Fruit fly (Drosophila melanogaster) whole organism, pupa: ENCODE results near the gene yellow-e2.

Source experiments
- CG10348 ChIP-seq: fragments of 200-800 bp; sonication (Bioruptor generic); IDR thresholded peaks from 2 replicates; pipeline ENCODE4 v1.3.6; 2022; ENCODE audit warnings: missing biosample characterization, missing genetic modification characterization
- CG12605 ChIP-seq: fragments of 200-800 bp; sonication (Bioruptor generic); IDR thresholded peaks from 2 replicates; pipeline ENCODE4 v1.3.6; 2022; ENCODE audit warnings: missing biosample characterization, missing genetic modification characterization
- CG13204 ChIP-seq: fragments of 200-800 bp; sonication (Bioruptor generic); optimal IDR thresholded peaks from 2 replicates; lab custom pipeline; 2018; ENCODE audit warnings: missing biosample characterization, mild to moderate bottlenecking, missing genetic modification characterization, moderate library complexity
- CG14655 ChIP-seq: fragments of 200-800 bp; sonication (Bioruptor generic); optimal IDR thresholded peaks from 3 replicates; lab custom pipeline; 2017; ENCODE audit warnings: mild to moderate bottlenecking, missing biosample characterization, missing genetic modification reagents, missing genetic modification characterization
- CG15710 ChIP-seq: fragments of 200-800 bp; sonication (Bioruptor generic); optimal IDR thresholded peaks from 2 replicates; lab custom pipeline; 2018; ENCODE audit warnings: missing biosample characterization, mild to moderate bottlenecking, missing genetic modification characterization, moderate library complexity
- CG17806 ChIP-seq: fragments of 200-800 bp; sonication (Bioruptor generic); optimal IDR thresholded peaks from 2 replicates; lab custom pipeline; 2018; ENCODE audit warnings: missing biosample characterization, mild to moderate bottlenecking, missing genetic modification characterization, moderate library complexity
- CG32121 ChIP-seq: fragments of 200-800 bp; sonication (Bioruptor generic); IDR thresholded peaks from 2 replicates; pipeline ENCODE4 v1.3.6; 2022; ENCODE audit warnings: missing biosample characterization, missing genetic modification characterization
- CG34367 ChIP-seq: fragments of 200-800 bp; sonication (Bioruptor generic); optimal IDR thresholded peaks from 2 replicates; lab custom pipeline; 2018; ENCODE audit warnings: missing biosample characterization, mild to moderate bottlenecking, missing genetic modification characterization
- CG4496 ChIP-seq: fragments of 200-800 bp; sonication (Bioruptor generic); IDR thresholded peaks from 3 replicates; pipeline ENCODE4 v1.3.6; 2022; ENCODE audit warnings: missing biosample characterization, missing genetic modification characterization
- CG8159 ChIP-seq: fragments of 200-800 bp; sonication (Bioruptor generic); optimal IDR thresholded peaks from 3 replicates; lab custom pipeline; 2018; ENCODE audit warnings: missing biosample characterization, mild to moderate bottlenecking, missing genetic modification characterization, moderate library complexity
- CG8301 ChIP-seq: fragments of 200-800 bp; sonication (Bioruptor generic); optimal IDR thresholded peaks from 2 replicates; lab custom pipeline; 2018; ENCODE audit warnings: missing biosample characterization, mild to moderate bottlenecking, missing genetic modification characterization
- CG9948 ChIP-seq: fragments of 200-800 bp; sonication (Bioruptor generic); optimal IDR thresholded peaks from 2 replicates; lab custom pipeline; 2018; ENCODE audit warnings: missing biosample characterization, mild to moderate bottlenecking, missing genetic modification characterization, moderate library complexity
- D1 ChIP-seq: fragments of 200-800 bp; sonication (Bioruptor generic); optimal IDR thresholded peaks from 2 replicates; lab custom pipeline; 2018; ENCODE audit warnings: missing biosample characterization, mild to moderate bottlenecking, missing genetic modification characterization, moderate library complexity
- EcR ChIP-seq: fragments of 200-800 bp; sonication (Bioruptor generic); optimal IDR thresholded peaks from 3 replicates; lab custom pipeline; 2019; ENCODE audit warnings: missing biosample characterization, missing genetic modification characterization, mild to moderate bottlenecking, moderate library complexity, missing genetic modification reagents
- Ets98B ChIP-seq: fragments of 200-800 bp; sonication (Bioruptor generic); IDR thresholded peaks from 2 replicates; pipeline ENCODE4 v1.3.6; 2022; ENCODE audit warnings: missing biosample characterization, missing genetic modification characterization
- Pif1A ChIP-seq: fragments of 200-800 bp; sonication (Bioruptor generic); optimal IDR thresholded peaks from 3 replicates; lab custom pipeline; 2016; ENCODE audit warnings: missing biosample characterization, missing genetic modification characterization
- Pif1B ChIP-seq: fragments of 200-800 bp; sonication (Bioruptor generic); optimal IDR thresholded peaks from 3 replicates; lab custom pipeline; 2016; ENCODE audit warnings: missing biosample characterization, missing genetic modification characterization
- Snoo ChIP-seq: fragments of 200-800 bp; sonication (Bioruptor generic); optimal IDR thresholded peaks from 3 replicates; lab custom pipeline; 2017; ENCODE audit warnings: missing biosample characterization, mild to moderate bottlenecking, missing genetic modification characterization, inconsistent platforms
- fd96Ca ChIP-seq: fragments of 200-800 bp; sonication (Bioruptor generic); IDR thresholded peaks from 3 replicates; pipeline ENCODE4 v1.3.6; 2022; ENCODE audit warnings: missing biosample characterization, missing genetic modification characterization
- gl ChIP-seq: fragments of 200-800 bp; sonication (Bioruptor generic); optimal IDR thresholded peaks from 2 replicates; lab custom pipeline; 2018; ENCODE audit warnings: missing biosample characterization, mild to moderate bottlenecking, missing genetic modification characterization
- rn ChIP-seq: fragments of 200-800 bp; sonication (Bioruptor generic); IDR thresholded peaks from 2 replicates; pipeline ENCODE4 v1.3.6; 2022; ENCODE audit warnings: missing biosample characterization, missing genetic modification characterization

yellow-e2 gene

DNA sequence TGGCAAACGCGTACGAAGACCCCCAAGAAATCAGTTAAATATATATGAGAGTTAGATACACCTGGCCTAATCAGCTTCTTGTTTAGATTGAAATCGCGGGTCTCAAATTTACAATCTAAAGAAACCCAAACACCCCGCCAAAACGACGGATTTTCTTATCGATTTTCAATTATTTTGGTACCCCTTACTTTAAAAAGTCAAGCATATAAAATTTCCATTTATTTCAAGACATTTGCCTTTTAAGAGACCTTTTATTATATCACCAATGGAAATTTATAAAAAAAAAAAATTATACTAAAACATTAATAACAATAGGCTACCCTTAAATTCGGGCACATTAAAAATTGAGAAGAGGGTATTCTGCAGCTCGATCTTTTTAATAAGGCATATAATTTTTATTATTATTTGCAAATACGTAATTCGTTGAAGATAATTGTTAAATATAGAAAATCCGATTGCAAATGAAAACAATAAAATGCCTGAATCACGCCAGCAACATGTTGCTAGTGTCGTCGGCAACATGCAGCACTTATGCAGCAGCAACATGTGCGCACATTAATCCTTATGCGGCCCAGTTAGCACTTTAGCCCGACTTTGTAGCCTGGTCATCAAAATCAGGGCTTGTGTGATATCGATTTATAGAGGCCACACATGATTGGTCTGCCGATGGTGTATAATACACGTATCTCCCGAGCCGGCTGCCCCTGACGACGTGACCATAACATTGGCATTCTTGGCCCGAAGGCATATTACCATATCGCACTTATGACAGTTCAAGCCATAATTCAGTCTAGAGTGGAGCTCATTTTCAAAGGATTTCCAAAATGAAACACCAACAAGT is 34.7 kb downstream of the yellow-e2 start, which contains the start of the genes Lip3 and CG34309:
TSS of gene Lip3 (minus strand) at position 65 of the 841 bp plus-strand sequence.
TSS of gene CG34309 (plus strand) at position 791 of the 841 bp plus-strand sequence.
- TF ChIP-seq CG12605 (GFP tag; lab: Robert Waterston, UW) (no peak), rn (no peak), CG14655 (GFP tag; lab: Kevin White, UChicago) (no peak), fd96Ca (GFP tag; lab: Robert Waterston, UW) (no peak), EcR (GFP tag; lab: Kevin White, UChicago) (no peak), CG34367 (tag; lab: Kevin White, UChicago) (no peak), CG4496 (no peak), D1 (no peak), Ets98B (no peak), gl (tag; lab: Kevin White, UChicago) (no peak), CG10348 (no peak), CG8159 (peak; percentile 28), Pif1A (GFP tag; lab: Kevin White, UChicago) (no peak), CG9948 (tag; lab: Kevin White, UChicago) (no peak), CG32121 (GFP tag; lab: Robert Waterston, UW) (no peak), CG13204 (GFP tag; lab: Kevin White, UChicago) (no peak), Snoo (tag; lab: Kevin White, UChicago) (peak; percentile 57), CG17806 (peak; percentile 24), CG15710 (peak; percentile 23), Pif1B (GFP tag; lab: Kevin White, UChicago) (no peak), CG8301 (no peak)

DNA sequence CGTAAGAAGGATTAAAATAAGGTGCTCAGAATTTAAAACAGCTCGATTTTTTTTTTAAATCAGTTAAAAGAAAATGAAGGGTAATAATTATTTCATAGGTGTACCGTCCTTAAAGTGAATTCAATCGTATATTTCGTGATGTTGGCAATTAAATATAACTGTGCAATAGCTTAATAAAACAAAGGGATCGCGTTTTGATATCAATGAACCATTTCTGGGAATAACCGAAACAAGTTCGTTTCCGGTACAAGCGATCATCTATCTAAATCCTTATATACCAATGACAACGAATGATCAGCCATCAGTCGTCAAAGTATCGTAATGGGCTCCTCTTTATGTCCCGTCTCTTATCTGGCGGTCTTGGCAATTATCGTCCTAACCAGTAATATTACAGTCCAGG is 37.5 kb downstream of the yellow-e2 start, which contains the start of gene CheA87a:
TSS of gene CheA87a (plus strand) at position 301 of the 400 bp plus-strand sequence.
- TF ChIP-seq CG8301 (no peak), rn (no peak), CG14655 (GFP tag; lab: Kevin White, UChicago) (no peak), CG4496 (no peak), Pif1B (GFP tag; lab: Kevin White, UChicago) (no peak), Ets98B (no peak), CG8159 (no peak), EcR (GFP tag; lab: Kevin White, UChicago) (no peak), gl (tag; lab: Kevin White, UChicago) (no peak), CG15710 (no peak), CG12605 (GFP tag; lab: Robert Waterston, UW) (no peak), CG10348 (no peak), fd96Ca (GFP tag; lab: Robert Waterston, UW) (no peak), Snoo (tag; lab: Kevin White, UChicago) (no peak), CG13204 (GFP tag; lab: Kevin White, UChicago) (no peak), D1 (no peak), CG34367 (tag; lab: Kevin White, UChicago) (no peak), CG17806 (no peak), CG32121 (GFP tag; lab: Robert Waterston, UW) (no peak), CG9948 (tag; lab: Kevin White, UChicago) (no peak)

DNA sequence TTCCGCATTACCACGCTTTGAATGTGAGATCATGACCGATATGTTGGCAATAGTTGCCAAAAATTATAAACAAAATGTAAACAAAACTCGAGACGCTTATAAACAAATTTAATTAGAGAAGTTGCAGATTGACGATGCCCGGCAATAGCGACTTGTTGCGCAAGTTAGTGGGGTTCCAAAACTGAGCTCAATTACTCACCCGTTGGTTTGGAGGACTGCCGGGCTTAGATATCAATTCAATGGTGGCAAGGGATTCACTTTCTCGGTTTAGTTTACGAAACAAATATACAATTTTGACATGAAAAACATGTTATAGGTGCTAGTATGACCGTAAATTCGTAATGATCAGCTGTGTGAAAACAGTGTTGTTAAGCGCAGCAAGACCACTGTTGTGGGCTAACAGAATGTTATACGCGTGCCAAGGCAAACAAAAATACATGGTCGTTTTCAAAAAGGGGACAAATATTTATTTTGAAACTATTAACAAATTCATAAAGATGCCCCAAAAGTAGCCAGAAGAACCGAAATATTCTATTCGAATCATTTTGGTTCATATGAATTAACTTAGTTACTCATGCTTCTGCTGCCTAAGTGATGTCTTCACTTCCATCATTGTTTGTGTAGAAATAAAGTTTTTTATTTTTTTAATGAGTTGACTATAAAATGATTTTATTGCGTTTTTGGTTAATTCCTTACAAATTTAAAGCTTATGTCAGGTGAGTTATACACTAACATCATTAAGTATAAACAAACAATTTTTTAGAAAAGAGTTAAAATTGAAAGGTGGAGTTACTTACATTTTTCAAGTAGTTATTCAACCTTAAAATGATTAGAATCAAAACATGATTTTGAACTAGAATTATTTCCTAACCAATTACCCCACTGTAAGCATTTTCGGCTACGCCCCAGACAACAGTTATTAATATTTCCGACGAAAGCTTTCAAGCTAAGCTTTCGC is 40.0 kb downstream of the yellow-e2 start, which contains the start of gene Elp6:
TSS of gene Elp6 (minus strand) at position 350 of the 958 bp plus-strand sequence.
- TF ChIP-seq gl (tag; lab: Kevin White, UChicago) = no peak
- peak; percentile 75 for TF ChIP-seq CG9948 (tag; lab: Kevin White, UChicago)
- TF ChIP-seq CG32121 (GFP tag; lab: Robert Waterston, UW) = peak; percentile 47; the same call in 1 of the 2 replicates
- TF ChIP-seq CG34367 (tag; lab: Kevin White, UChicago) = peak; percentile 58
- peak; percentile 49 for TF ChIP-seq D1
- peak; percentile 84 for TF ChIP-seq CG14655 (GFP tag; lab: Kevin White, UChicago)
- peak; percentile 84 for TF ChIP-seq Snoo (tag; lab: Kevin White, UChicago)
- peak; percentile 80 for TF ChIP-seq CG15710
- peak; percentile 70 for TF ChIP-seq CG4496
- TF ChIP-seq CG17806 = peak; percentile 67
- TF ChIP-seq Pif1A (GFP tag; lab: Kevin White, UChicago) = peak; percentile 77
- TF ChIP-seq CG12605 (GFP tag; lab: Robert Waterston, UW) = no peak
- TF ChIP-seq CG10348 = no peak
- TF ChIP-seq CG8159 = peak; percentile 86
- TF ChIP-seq CG8301 = peak; percentile 75
- peak; percentile 27 for TF ChIP-seq rn
- peak; percentile 35; the same call in 1 of the 2 replicates for TF ChIP-seq Ets98B
- TF ChIP-seq EcR (GFP tag; lab: Kevin White, UChicago) = no peak
- peak; percentile 26; the same call in 1 of the 3 replicates for TF ChIP-seq fd96Ca (GFP tag; lab: Robert Waterston, UW)
- peak; percentile 60 for TF ChIP-seq Pif1B (GFP tag; lab: Kevin White, UChicago)
- TF ChIP-seq CG13204 (GFP tag; lab: Kevin White, UChicago) = peak; percentile 30

DNA sequence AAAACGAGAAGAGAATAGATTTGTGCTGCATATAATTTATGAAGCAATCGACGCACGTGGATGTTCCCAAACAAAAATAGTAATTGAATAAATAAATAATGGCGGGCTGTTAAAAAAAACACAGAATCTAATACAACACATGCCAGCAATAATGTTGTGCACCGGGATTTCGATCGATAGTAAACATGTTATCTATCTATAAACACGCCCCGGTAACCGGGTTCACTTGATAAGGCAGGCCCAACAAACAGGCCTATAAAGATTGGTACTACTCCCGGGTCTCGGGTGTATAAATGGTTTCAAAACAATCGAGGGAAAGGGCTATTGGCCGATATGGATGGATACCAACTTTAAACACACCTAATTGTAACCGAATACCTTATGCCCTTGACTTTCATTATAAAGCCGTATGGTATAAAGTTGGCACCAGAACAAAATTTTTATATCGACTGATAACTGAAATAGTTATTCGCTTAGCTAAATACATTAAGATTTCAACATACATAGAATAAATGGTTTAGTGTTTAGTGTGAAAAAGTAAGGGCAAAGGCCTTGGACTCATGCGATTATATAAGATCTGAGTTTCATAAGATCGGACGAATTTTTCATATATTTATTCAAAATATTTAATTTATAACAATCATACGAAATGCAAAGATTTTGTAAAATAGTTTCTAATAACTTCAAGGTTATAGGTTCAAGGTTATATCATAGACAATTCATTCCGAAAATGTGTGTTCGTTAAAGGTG is 41.0 kb downstream of the yellow-e2 start:
- TF ChIP-seq CG12605 (GFP tag; lab: Robert Waterston, UW) (no peak), CG15710 (no peak), EcR (GFP tag; lab: Kevin White, UChicago) (peak; percentile 11), Snoo (tag; lab: Kevin White, UChicago) (peak; percentile 24)
